Worm (Caenorhabditis elegans) whole organism, mixed stage, embryonic: ENCODE results near the gene K12H6.4.
A peak's percentile ranks its signal among the peaks of the same experiment; 100 is the strongest.

Experiments used
- M03D4.4 ChIP-seq: sonication (generic microtip); optimal IDR thresholded peaks from 2 replicates; lab custom pipeline; 2017; ENCODE audit warnings: mild to moderate bottlenecking, missing genetic modification characterization, missing compliant biosample characterization
- bed-3 ChIP-seq: fragments of 200-800 bp; sonication (Bioruptor generic); optimal IDR thresholded peaks from 3 replicates; lab custom pipeline; 2018; ENCODE audit warnings: mild to moderate bottlenecking, missing genetic modification characterization, moderate library complexity, missing compliant biosample characterization
- blmp-1 ChIP-seq: fragments of 150-350 bp; optimal IDR thresholded peaks from 2 replicates; lab custom pipeline; 2014; ENCODE audit warnings: missing biosample characterization, missing genetic modification characterization
- ceh-83 ChIP-seq: fragments of 200-800 bp; sonication (Bioruptor generic); optimal IDR thresholded peaks from 2 replicates; lab custom pipeline; 2018; ENCODE audit warnings: mild to moderate bottlenecking, missing genetic modification characterization, missing compliant biosample characterization
- ces-1 ChIP-seq: fragments of 150-350 bp; optimal IDR thresholded peaks from 2 replicates; lab custom pipeline; 2014; ENCODE audit warnings: missing biosample characterization, missing genetic modification reagents, missing genetic modification characterization
- cnd-1 ChIP-seq: fragments of 200-800 bp; sonication (Bioruptor generic); optimal IDR thresholded peaks from 2 replicates; lab custom pipeline; 2018; ENCODE audit warnings: mild to moderate bottlenecking, missing genetic modification characterization, missing compliant biosample characterization
- drap-1 ChIP-seq: fragments of 200-800 bp; sonication (Bioruptor generic); optimal IDR thresholded peaks from 3 replicates; lab custom pipeline; 2018; ENCODE audit warnings: mild to moderate bottlenecking, missing genetic modification characterization, missing compliant biosample characterization
- elt-1 ChIP-seq: sonication (generic microtip); optimal IDR thresholded peaks from 2 replicates; lab custom pipeline; 2017; ENCODE audit warnings: missing genetic modification characterization, mild to moderate bottlenecking, missing compliant biosample characterization, antibody characterized with exemption, moderate library complexity, borderline replicate concordance; ENCODE audit not compliant: insufficient read depth
- flh-1 ChIP-seq: fragments of 200-800 bp; sonication (Bioruptor generic); optimal IDR thresholded peaks from 2 replicates; lab custom pipeline; 2018; ENCODE audit warnings: mild to moderate bottlenecking, missing genetic modification characterization, moderate library complexity, missing compliant biosample characterization
- ham-2 ChIP-seq: fragments of 200-800 bp; sonication (Bioruptor generic); optimal IDR thresholded peaks from 2 replicates; lab custom pipeline; 2018; ENCODE audit warnings: mild to moderate bottlenecking, missing genetic modification characterization, missing compliant biosample characterization
- hlh-1 ChIP-seq: fragments of 150-350 bp; optimal IDR thresholded peaks from 2 replicates; lab custom pipeline; 2014; ENCODE audit warnings: missing biosample characterization, missing genetic modification reagents, missing genetic modification characterization
- lin-32 ChIP-seq: fragments of 200-800 bp; sonication (Bioruptor generic); optimal IDR thresholded peaks from 2 replicates; lab custom pipeline; 2018; ENCODE audit warnings: mild to moderate bottlenecking, missing genetic modification characterization, missing compliant biosample characterization
- lsy-2 ChIP-seq: fragments of 150-350 bp; optimal IDR thresholded peaks from 2 replicates; lab custom pipeline; 2014; ENCODE audit warnings: missing biosample characterization, missing genetic modification characterization
- mab-5 ChIP-seq: fragments of 150-350 bp; optimal IDR thresholded peaks from 2 replicates; lab custom pipeline; 2014; ENCODE audit warnings: missing biosample characterization, missing genetic modification characterization
- mls-2 ChIP-seq: sonication (generic microtip); optimal IDR thresholded peaks from 2 replicates; lab custom pipeline; 2016; ENCODE audit warnings: mild to moderate bottlenecking, missing genetic modification characterization, moderate library complexity, missing compliant biosample characterization
- nhr-2 ChIP-seq: fragments of 150-350 bp; optimal IDR thresholded peaks from 2 replicates; lab custom pipeline; 2014; ENCODE audit warnings: missing biosample characterization, missing genetic modification characterization
- nhr-237 ChIP-seq: fragments of 150-350 bp; optimal IDR thresholded peaks from 2 replicates; lab custom pipeline; 2014; ENCODE audit warnings: missing biosample characterization, missing genetic modification characterization
- nhr-28 ChIP-seq: fragments of 150-350 bp; optimal IDR thresholded peaks from 2 replicates; lab custom pipeline; 2014; ENCODE audit warnings: missing biosample characterization, missing genetic modification characterization
- pha-4 ChIP-seq: fragments of 150-350 bp; optimal IDR thresholded peaks from 2 replicates; lab custom pipeline; 2018; ENCODE audit warnings: missing biosample characterization, missing genetic modification reagents, missing genetic modification characterization
- sem-2 ChIP-seq: fragments of 200-800 bp; sonication (Bioruptor generic); optimal IDR thresholded peaks from 2 replicates; lab custom pipeline; 2018; ENCODE audit warnings: mild to moderate bottlenecking, missing genetic modification characterization, missing compliant biosample characterization
- snpc-4 ChIP-seq: fragments of 150-350 bp; optimal IDR thresholded peaks from 2 replicates; lab custom pipeline; 2014; ENCODE audit warnings: missing biosample characterization, missing genetic modification characterization
- sptf-1 ChIP-seq: sonication (generic microtip); optimal IDR thresholded peaks from 2 replicates; lab custom pipeline; 2017; ENCODE audit warnings: mild to moderate bottlenecking, missing genetic modification characterization, moderate library complexity, missing compliant biosample characterization
- tbx-8 ChIP-seq: fragments of 200-800 bp; sonication (Bioruptor generic); optimal IDR thresholded peaks from 2 replicates; lab custom pipeline; 2018; ENCODE audit warnings: mild to moderate bottlenecking, missing genetic modification characterization, moderate library complexity, missing compliant biosample characterization
- unc-120 ChIP-seq: sonication (generic microtip); optimal IDR thresholded peaks from 2 replicates; lab custom pipeline; 2017; ENCODE audit warnings: missing genetic modification characterization, missing compliant biosample characterization; ENCODE audit not compliant: poor library complexity, severe bottlenecking
- unc-39 ChIP-seq: fragments of 150-350 bp; optimal IDR thresholded peaks from 2 replicates; lab custom pipeline; 2014; ENCODE audit warnings: missing biosample characterization, missing genetic modification characterization
- unc-62 ChIP-seq: fragments of 150-350 bp; optimal IDR thresholded peaks from 2 replicates; lab custom pipeline; 2014; ENCODE audit warnings: missing biosample characterization, missing genetic modification reagents, missing genetic modification characterization
- zip-8 ChIP-seq: fragments of 150-350 bp; optimal IDR thresholded peaks from 2 replicates; lab custom pipeline; 2014; ENCODE audit warnings: missing biosample characterization, missing genetic modification characterization
- ztf-11 ChIP-seq: fragments of 150-350 bp; optimal IDR thresholded peaks from 2 replicates; lab custom pipeline; 2014; ENCODE audit warnings: missing biosample characterization, missing genetic modification characterization

K12H6.4 gene

DNA sequence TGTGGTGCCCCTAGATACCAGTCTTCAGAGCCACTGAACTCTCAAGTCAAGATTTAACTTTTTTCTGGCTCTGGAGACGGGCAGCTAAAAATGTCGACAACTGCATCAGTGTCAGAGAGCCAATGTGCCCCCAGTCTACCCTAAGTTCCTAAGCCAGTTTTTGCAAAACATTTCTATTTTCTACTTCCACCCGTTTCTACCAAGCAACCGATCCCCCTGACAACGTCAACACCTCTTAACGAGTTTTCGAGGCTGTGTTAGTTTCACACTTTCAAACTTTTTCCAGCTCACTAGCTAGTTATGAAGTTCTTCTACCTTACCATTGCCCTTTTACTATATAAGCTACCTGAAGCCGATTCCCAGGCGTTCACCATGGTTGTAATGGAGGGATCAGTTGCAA, 40.2 kb upstream of the K12H6.4 start, which contains the start of gene Y110A2AL.5:
Y110A2AL.5 (plus strand) TSS at position 301 of the 400 bp plus-strand sequence.
- TF ChIP-seq ceh-83 (GFP tag; lab: Kevin White, UChicago) (no peak), bed-3 (GFP tag; lab: Kevin White, UChicago) (no peak), unc-39 (tag; lab: Kevin White, UChicago) (no peak), unc-120 (tag; lab: Kevin White, UChicago) (no peak), M03D4.4 (no peak), blmp-1 (tag; lab: Kevin White, UChicago) (no peak), zip-8 (no peak), lin-32 (no peak), sptf-1 (tag; lab: Kevin White, UChicago) (no peak), elt-1 (no peak)

ce11 chrII:2862557-2863035, 38.5 kb upstream of the K12H6.4 start:
- TF ChIP-seq ham-2 (GFP tag; lab: Kevin White, UChicago) (peak; percentile 23), nhr-237 (tag; lab: Kevin White, UChicago) (no peak)

DNA sequence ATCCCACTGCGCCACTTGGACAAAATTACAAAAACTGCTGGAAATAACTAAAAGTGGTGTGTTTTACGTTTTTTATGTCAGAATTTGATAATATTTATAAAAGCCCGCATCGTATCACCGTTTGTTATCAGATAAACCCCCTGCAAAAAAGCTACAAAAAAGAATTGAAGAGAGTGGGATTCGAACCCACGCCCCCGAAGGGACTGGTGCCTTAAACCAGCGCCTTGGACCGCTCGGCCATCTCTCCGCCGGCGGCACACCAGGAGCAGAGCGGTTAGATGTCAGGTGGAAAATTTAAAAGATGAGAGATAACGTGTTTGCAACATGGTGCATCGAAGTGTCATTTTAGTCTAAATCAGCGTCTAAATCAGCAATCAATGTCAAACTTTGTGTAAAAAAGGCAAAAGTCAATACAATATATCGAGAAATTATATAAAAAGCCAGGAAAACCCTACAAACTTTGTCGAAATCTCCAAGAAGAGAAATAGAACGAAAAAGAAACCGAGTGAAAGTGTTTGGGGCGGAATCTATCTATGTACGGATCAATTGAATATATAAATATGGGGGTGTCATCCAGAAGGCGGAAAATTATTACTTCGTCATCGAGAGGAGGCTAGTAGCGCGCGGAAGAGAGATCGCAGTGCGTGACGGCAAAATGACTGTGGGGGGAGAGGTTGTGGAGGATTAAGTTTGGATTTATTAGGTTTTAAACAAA, 37.5 kb upstream of the K12H6.4 start:
- no peak for TF ChIP-seq hlh-1 (tag; lab: Kevin White, UChicago)
- TF ChIP-seq mls-2 (tag; lab: Kevin White, UChicago): peak; percentile 31
- TF ChIP-seq sptf-1 (tag; lab: Kevin White, UChicago): no peak
- TF ChIP-seq M03D4.4: no peak
- TF ChIP-seq nhr-28 (tag; lab: Kevin White, UChicago): no peak
- no peak for TF ChIP-seq nhr-2 (tag; lab: Kevin White, UChicago)
- TF ChIP-seq flh-1 (GFP tag; lab: Kevin White, UChicago): no peak
- no peak for TF ChIP-seq pha-4 (tag; lab: Kevin White, UChicago)
- no peak for TF ChIP-seq lsy-2 (tag; lab: Kevin White, UChicago)
- no peak for TF ChIP-seq cnd-1 (tag; lab: Kevin White, UChicago)
- TF ChIP-seq ham-2 (GFP tag; lab: Kevin White, UChicago): peak; percentile 14
- no peak for TF ChIP-seq bed-3 (GFP tag; lab: Kevin White, UChicago)
- no peak for TF ChIP-seq ztf-11 (tag; lab: Kevin White, UChicago)
- TF ChIP-seq mab-5 (tag; lab: Kevin White, UChicago): no peak
- no peak for TF ChIP-seq sem-2 (GFP tag; lab: Kevin White, UChicago)
- no peak for TF ChIP-seq drap-1
- peak; percentile 55 for TF ChIP-seq ceh-83 (GFP tag; lab: Kevin White, UChicago)
- TF ChIP-seq blmp-1 (tag; lab: Kevin White, UChicago): peak; percentile 74
- no peak for TF ChIP-seq snpc-4
- peak; percentile 49 for TF ChIP-seq unc-120 (tag; lab: Kevin White, UChicago)
- TF ChIP-seq unc-62 (GFP tag; lab: Kevin White, UChicago): no peak
- TF ChIP-seq tbx-8 (GFP tag; lab: Kevin White, UChicago): no peak

- TF ChIP-seq nhr-237 (tag; lab: Kevin White, UChicago): no peak
- TF ChIP-seq ces-1 (GFP tag; lab: Kevin White, UChicago): no peak
- TF ChIP-seq ceh-83 (GFP tag; lab: Kevin White, UChicago): peak; percentile 48
- TF ChIP-seq cnd-1 (tag; lab: Kevin White, UChicago): peak; percentile 31
- TF ChIP-seq mls-2 (tag; lab: Kevin White, UChicago): peak; percentile 51
- TF ChIP-seq nhr-2 (tag; lab: Kevin White, UChicago): no peak
- TF ChIP-seq, all 35 proteins: peak for 3
Measured at ce11 chrII:2859873-2860821, 36.1 kb upstream of the K12H6.4 start.
